Fruit fly (Drosophila melanogaster): Measurements from ENCODE around the gene CG10486.

DNA sequence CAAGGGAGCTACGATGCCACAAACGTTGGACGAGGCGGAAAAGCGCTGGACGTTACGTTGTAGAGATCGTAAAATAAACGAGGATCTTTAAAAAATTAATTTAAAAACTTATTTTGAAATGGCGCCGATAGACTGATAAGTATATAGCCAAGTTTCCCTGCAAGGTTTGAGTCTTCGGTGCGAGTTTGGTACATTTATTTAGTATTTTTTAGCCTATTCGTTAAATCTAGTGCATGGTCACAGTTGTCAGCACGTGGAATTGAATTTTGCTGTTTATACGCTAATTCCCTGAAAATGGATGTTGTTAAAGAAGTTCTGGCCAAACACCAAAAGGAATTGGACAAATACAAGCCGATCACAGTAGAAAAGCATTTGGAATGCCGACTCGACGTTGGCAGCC is 7.2 kb downstream of the CG10486 start, which contains the start of gene CG32409:
- TF ChIP-seq h (optimal IDR thresholded peaks at IDR 0.05) (no peak), psq (optimal IDR thresholded peaks at IDR 0.05) (no peak), Myc (optimal IDR thresholded peaks at IDR 0.05) (no peak)
